Worm (Caenorhabditis elegans) whole organism, L2 larva: ENCODE data around the gene pmp-1.

Experiments used
- F13H6.1 ChIP-seq: sonication (generic microtip); optimal IDR thresholded peaks from 2 replicates; lab custom pipeline; 2016; ENCODE audit warnings: missing genetic modification characterization, missing compliant biosample characterization
- ZK546.5 ChIP-seq: sonication (generic microtip); optimal IDR thresholded peaks from 2 replicates; lab custom pipeline; 2017; ENCODE audit warnings: missing biosample characterization, missing genetic modification characterization
- ama-1 ChIP-seq: fragments of 150-350 bp; optimal IDR thresholded peaks from 2 replicates; lab custom pipeline; 2018; ENCODE audit warnings: inconsistent platforms
- ceh-82 ChIP-seq: fragments of 150-350 bp; optimal IDR thresholded peaks from 2 replicates; lab custom pipeline; 2014; ENCODE audit warnings: missing biosample characterization, missing genetic modification characterization
- dmd-4 ChIP-seq: sonication (generic microtip); optimal IDR thresholded peaks from 2 replicates; lab custom pipeline; 2017; ENCODE audit warnings: missing biosample characterization, missing genetic modification characterization
- elt-3 ChIP-seq: sonication (generic microtip); optimal IDR thresholded peaks from 2 replicates; lab custom pipeline; 2017; ENCODE audit warnings: missing biosample characterization, missing genetic modification characterization
- fos-1 ChIP-seq: fragments of 150-350 bp; optimal IDR thresholded peaks from 2 replicates; lab custom pipeline; 2014; ENCODE audit warnings: missing biosample characterization, missing genetic modification characterization
- lsy-2 ChIP-seq, 2 experiments: fragments of 150-350 bp in 1 of 2; sonication (generic microtip) in 1 of 2; optimal IDR thresholded peaks; 2 replicates each; lab custom pipeline; 2014 to 2017; ENCODE audit warnings: missing biosample characterization in 2 of 2, missing genetic modification characterization in 2 of 2
- nhr-11 ChIP-seq: fragments of 150-350 bp; optimal IDR thresholded peaks from 2 replicates; lab custom pipeline; 2014; ENCODE audit warnings: missing biosample characterization, missing genetic modification characterization
- nhr-6 ChIP-seq: fragments of 150-350 bp; optimal IDR thresholded peaks from 2 replicates; lab custom pipeline; 2014; ENCODE audit warnings: missing biosample characterization, missing genetic modification characterization
- nhr-77 ChIP-seq: fragments of 150-350 bp; optimal IDR thresholded peaks from 2 replicates; lab custom pipeline; 2014; ENCODE audit warnings: missing biosample characterization, missing genetic modification characterization

DNA sequence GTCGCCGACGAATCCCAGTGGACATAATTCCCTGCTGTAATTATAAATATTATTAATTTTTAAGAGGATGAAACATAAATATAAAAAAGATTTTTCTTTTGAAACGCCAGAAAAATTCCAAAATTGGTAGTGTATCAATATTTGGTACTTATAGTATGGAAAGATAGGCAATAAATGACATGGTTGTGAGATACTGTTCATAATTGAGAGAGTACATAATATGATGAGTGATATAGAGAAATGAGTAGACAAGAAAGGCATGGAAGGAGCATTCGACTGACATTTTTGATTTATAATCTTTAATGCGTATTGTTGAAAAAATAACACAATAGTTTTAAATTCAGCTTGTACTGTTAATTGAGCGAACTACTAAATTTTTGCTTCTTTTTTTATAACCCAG lies 14.0 kb upstream of the pmp-1 start, which contains the start of gene C44B7.11:
- peak; percentile 52 for TF ChIP-seq fos-1 (tag; lab: Kevin White, UChicago)
- TF ChIP-seq ama-1 (lab: Kevin White, UChicago), result no peak
- TF ChIP-seq F13H6.1, result no peak
- TF ChIP-seq nhr-6, result no peak
- TF ChIP-seq elt-3, result no peak
- TF ChIP-seq dmd-4 (tag; lab: Kevin White, UChicago), result no peak
- TF ChIP-seq nhr-11 (tag; lab: Kevin White, UChicago), result no peak
- TF ChIP-seq nhr-77 (tag; lab: Kevin White, UChicago), result no peak
- TF ChIP-seq ZK546.5 (tag; lab: Kevin White, UChicago), result no peak
- no peak for TF ChIP-seq lsy-2 (tag; optimal IDR thresholded peaks at IDR 0.05; lab: Kevin White, UChicago)
- TF ChIP-seq ceh-82 (tag; lab: Kevin White, UChicago), result no peak
